Worm (Caenorhabditis elegans) whole organism, L3 larva: Measurements from ENCODE around the gene ssu-2.
A peak's percentile ranks its signal among the peaks of the same experiment; 100 is the strongest.

Source experiments
- R02D3.7 ChIP-seq: fragments of 150-350 bp; optimal IDR thresholded peaks from 2 replicates; lab custom pipeline; 2014; ENCODE audit warnings: missing biosample characterization, missing genetic modification characterization
- ZK546.5 ChIP-seq: sonication (generic microtip); optimal IDR thresholded peaks from 2 replicates; lab custom pipeline; 2017; ENCODE audit warnings: missing biosample characterization, missing genetic modification characterization
- aly-2 ChIP-seq: fragments of 150-350 bp; optimal IDR thresholded peaks from 2 replicates; lab custom pipeline; 2014; ENCODE audit warnings: missing biosample characterization, missing genetic modification characterization
- ama-1 ChIP-seq: fragments of 150-350 bp; optimal IDR thresholded peaks from 2 replicates; lab custom pipeline; 2018
- ceh-16 ChIP-seq: sonication (generic microtip); optimal IDR thresholded peaks from 2 replicates; lab custom pipeline; 2017; ENCODE audit warnings: missing biosample characterization, missing genetic modification characterization
- ceh-28 ChIP-seq: fragments of 150-350 bp; optimal IDR thresholded peaks from 2 replicates; lab custom pipeline; 2014; ENCODE audit warnings: missing biosample characterization, missing genetic modification reagents, missing genetic modification characterization
- ceh-82 ChIP-seq: fragments of 150-350 bp; optimal IDR thresholded peaks from 2 replicates; lab custom pipeline; 2014; ENCODE audit warnings: missing biosample characterization, missing genetic modification characterization
- ceh-9 ChIP-seq: sonication (generic microtip); optimal IDR thresholded peaks from 2 replicates; lab custom pipeline; 2018; ENCODE audit warnings: missing biosample characterization, missing genetic modification characterization
- daf-12 ChIP-seq: fragments of 150-350 bp; optimal IDR thresholded peaks from 2 replicates; lab custom pipeline; 2014; ENCODE audit warnings: missing biosample characterization, missing genetic modification reagents, missing genetic modification characterization
- egl-27 ChIP-seq: sonication (generic microtip); optimal IDR thresholded peaks from 4 replicates; lab custom pipeline; 2017; ENCODE audit warnings: missing biosample characterization, missing genetic modification reagents, missing genetic modification characterization
- egl-5 ChIP-seq: fragments of 150-350 bp; optimal IDR thresholded peaks from 2 replicates; lab custom pipeline; 2017; ENCODE audit warnings: missing biosample characterization, missing genetic modification reagents, missing genetic modification characterization, inconsistent platforms
- elt-1 ChIP-seq: fragments of 150-350 bp; optimal IDR thresholded peaks from 2 replicates; lab custom pipeline; 2014; ENCODE audit warnings: missing biosample characterization, missing genetic modification characterization
- elt-2 ChIP-seq: sonication (generic microtip); optimal IDR thresholded peaks from 2 replicates; lab custom pipeline; 2016; ENCODE audit warnings: missing genetic modification reagents, mild to moderate bottlenecking, missing genetic modification characterization, missing compliant biosample characterization
- elt-3 ChIP-seq, 3 experiments: fragments of 150-350 bp in 1 of 3; sonication (generic microtip) in 2 of 3; optimal IDR thresholded peaks; 2 replicates in 2 of 3; 4 replicates in 1 of 3; lab custom pipeline; 2014 to 2017; ENCODE audit warnings: missing biosample characterization in 3 of 3, missing genetic modification characterization in 3 of 3
- fkh-10 ChIP-seq: sonication (generic microtip); optimal IDR thresholded peaks from 2 replicates; lab custom pipeline; 2017; ENCODE audit warnings: missing biosample characterization, missing genetic modification reagents, missing genetic modification characterization
- fkh-2 ChIP-seq: fragments of 150-350 bp; optimal IDR thresholded peaks from 2 replicates; lab custom pipeline; 2014; ENCODE audit warnings: missing biosample characterization, missing genetic modification reagents, missing genetic modification characterization
- fos-1 ChIP-seq: fragments of 150-350 bp; optimal IDR thresholded peaks from 2 replicates; lab custom pipeline; 2014; ENCODE audit warnings: missing biosample characterization, missing genetic modification characterization
- hmg-11 ChIP-seq: sonication (generic microtip); optimal IDR thresholded peaks from 2 replicates; lab custom pipeline; 2016; ENCODE audit warnings: missing genetic modification characterization, missing compliant biosample characterization
- jun-1 ChIP-seq: fragments of 150-350 bp; optimal IDR thresholded peaks from 2 replicates; lab custom pipeline; 2014; ENCODE audit warnings: missing biosample characterization, missing genetic modification reagents, missing genetic modification characterization
- lin-15B ChIP-seq: fragments of 150-350 bp; optimal IDR thresholded peaks from 2 replicates; lab custom pipeline; 2014; ENCODE audit warnings: missing biosample characterization, missing genetic modification characterization
- lin-39 ChIP-seq: fragments of 150-350 bp; optimal IDR thresholded peaks from 2 replicates; lab custom pipeline; 2018; ENCODE audit warnings: missing biosample characterization, missing genetic modification reagents, missing genetic modification characterization
- lsy-12 ChIP-seq: sonication (generic microtip); optimal IDR thresholded peaks from 2 replicates; lab custom pipeline; 2016; ENCODE audit warnings: mild to moderate bottlenecking, missing genetic modification characterization, missing compliant biosample characterization
- mdl-1 ChIP-seq: fragments of 150-350 bp; optimal IDR thresholded peaks from 2 replicates; lab custom pipeline; 2014; ENCODE audit warnings: missing biosample characterization, missing genetic modification characterization
- mml-1 ChIP-seq: fragments of 150-350 bp; sonication (generic microtip); optimal IDR thresholded peaks from 3 replicates; lab custom pipeline; 2014; ENCODE audit warnings: missing biosample characterization, missing genetic modification characterization
- nfya-1 ChIP-seq: sonication (generic microtip); optimal IDR thresholded peaks from 2 replicates; lab custom pipeline; 2017; ENCODE audit warnings: missing genetic modification characterization, mild to moderate bottlenecking, missing compliant biosample characterization, antibody characterized with exemption, moderate library complexity; ENCODE audit not compliant: insufficient read depth
- nhr-11 ChIP-seq: fragments of 150-350 bp; optimal IDR thresholded peaks from 2 replicates; lab custom pipeline; 2014; ENCODE audit warnings: missing biosample characterization, missing genetic modification characterization
- nhr-12 ChIP-seq: fragments of 150-350 bp; optimal IDR thresholded peaks from 2 replicates; lab custom pipeline; 2014; ENCODE audit warnings: missing biosample characterization, missing genetic modification characterization
- nhr-23 ChIP-seq: fragments of 150-350 bp; optimal IDR thresholded peaks from 2 replicates; lab custom pipeline; 2014; ENCODE audit warnings: missing biosample characterization, missing genetic modification reagents, missing genetic modification characterization
- nhr-28 ChIP-seq: fragments of 150-350 bp; optimal IDR thresholded peaks from 2 replicates; lab custom pipeline; 2014; ENCODE audit warnings: missing biosample characterization, missing genetic modification characterization
- nhr-43 ChIP-seq: sonication (generic microtip); optimal IDR thresholded peaks from 2 replicates; lab custom pipeline; 2016; ENCODE audit warnings: mild to moderate bottlenecking, missing genetic modification characterization, missing compliant biosample characterization; ENCODE audit not compliant: poor library complexity, severe bottlenecking
- nhr-67 ChIP-seq: fragments of 150-350 bp; optimal IDR thresholded peaks from 2 replicates; lab custom pipeline; 2014; ENCODE audit warnings: missing biosample characterization, missing genetic modification characterization
- nhr-76 ChIP-seq: fragments of 150-350 bp; sonication (generic microtip); optimal IDR thresholded peaks from 5 replicates; lab custom pipeline; 2014; ENCODE audit warnings: missing biosample characterization, missing genetic modification characterization
- nhr-77 ChIP-seq: fragments of 150-350 bp; optimal IDR thresholded peaks from 2 replicates; lab custom pipeline; 2014; ENCODE audit warnings: missing biosample characterization, missing genetic modification characterization
- pha-4 ChIP-seq: fragments of 150-350 bp; optimal IDR thresholded peaks from 2 replicates; lab custom pipeline; 2014; ENCODE audit warnings: missing biosample characterization, missing genetic modification reagents, missing genetic modification characterization
- pqm-1 ChIP-seq: fragments of 150-350 bp; optimal IDR thresholded peaks from 2 replicates; lab custom pipeline; 2017; ENCODE audit warnings: missing biosample characterization, missing genetic modification characterization, inconsistent platforms
- sea-2 ChIP-seq: fragments of 150-350 bp; sonication (generic microtip); optimal IDR thresholded peaks from 4 replicates; lab custom pipeline; 2014; ENCODE audit warnings: missing biosample characterization, missing genetic modification reagents, missing genetic modification characterization
- snpc-4 ChIP-seq: fragments of 150-350 bp; optimal IDR thresholded peaks from 2 replicates; lab custom pipeline; 2014; ENCODE audit warnings: missing biosample characterization, missing genetic modification characterization
- tbx-2 ChIP-seq: sonication (generic microtip); optimal IDR thresholded peaks from 2 replicates; lab custom pipeline; 2016; ENCODE audit warnings: mild to moderate bottlenecking, missing genetic modification characterization, missing compliant biosample characterization
- unc-39 ChIP-seq: sonication (generic microtip); optimal IDR thresholded peaks from 4 replicates; lab custom pipeline; 2017; ENCODE audit warnings: missing biosample characterization, missing genetic modification characterization
- zag-1 ChIP-seq: fragments of 150-350 bp; optimal IDR thresholded peaks from 2 replicates; lab custom pipeline; 2014; ENCODE audit warnings: missing biosample characterization, missing genetic modification characterization
- ztf-4 ChIP-seq: fragments of 150-350 bp; optimal IDR thresholded peaks from 2 replicates; lab custom pipeline; 2014; ENCODE audit warnings: missing biosample characterization, missing genetic modification characterization

Gene ssu-2

ce11 chrIV:14361189-14361588 lies at the start of gene ssu-2:
Gene ssu-2 (plus strand): TSS chrIV:14361247.
- no peak for TF ChIP-seq ZK546.5 (tag; lab: Kevin White, UChicago)
- TF ChIP-seq, all 47 proteins: peak for 0

DNA sequence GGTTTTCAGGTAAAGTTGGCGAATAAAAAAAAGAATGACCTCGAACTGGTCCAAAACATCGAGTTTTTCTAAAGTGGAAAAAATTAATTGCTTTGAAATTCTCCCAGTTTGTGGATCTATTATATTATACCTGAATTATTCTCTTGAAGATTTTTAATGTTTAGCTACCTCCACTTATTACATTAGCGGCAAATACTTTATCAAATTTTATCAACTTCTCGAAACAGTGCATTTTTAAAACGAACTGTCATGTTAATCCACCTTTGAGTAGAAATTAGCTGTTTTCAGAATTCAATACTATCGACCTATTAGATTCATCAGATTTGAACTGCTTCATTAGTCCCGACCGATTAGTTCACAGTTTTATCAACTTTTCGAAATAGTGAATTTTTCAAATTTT lies 43.0 kb upstream of the ssu-2 start:
- TF ChIP-seq nfya-1 (tag; lab: Kevin White, UChicago) (no peak), nhr-67 (tag; lab: Kevin White, UChicago) (no peak), R02D3.7 (no peak), fkh-10 (GFP tag; lab: Kevin White, UChicago) (no peak), ztf-4 (tag; lab: Kevin White, UChicago) (no peak), ceh-82 (tag; lab: Kevin White, UChicago) (no peak), lin-15B (tag; lab: Kevin White, UChicago) (no peak), jun-1 (tag; lab: Kevin White, UChicago) (no peak), mdl-1 (tag; lab: Kevin White, UChicago) (no peak), lsy-12 (tag; lab: Kevin White, UChicago) (no peak), elt-2 (tag; lab: Kevin White, UChicago) (no peak)

DNA sequence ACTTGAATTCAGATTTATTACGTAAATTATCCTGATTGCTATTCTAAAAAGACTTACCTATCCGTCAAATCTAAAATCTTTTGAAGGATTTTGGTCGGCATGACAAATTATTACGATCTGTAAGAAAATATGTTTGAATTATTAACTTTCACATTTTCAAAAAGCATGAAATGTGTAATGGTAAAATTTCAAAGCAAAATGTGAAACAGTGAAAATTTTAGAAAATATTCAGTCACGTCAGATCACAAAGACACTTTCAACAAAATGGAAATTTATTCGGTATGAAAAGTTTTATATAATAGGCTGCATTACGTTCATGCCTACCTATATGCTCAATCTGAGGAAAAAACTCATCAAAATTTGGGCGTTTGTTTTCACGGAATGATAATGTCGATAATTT lies 39.4 kb upstream of the ssu-2 start, which contains the start of gene fbxa-126:
fbxa-126 (minus strand) TSS at position 101 of the 400 bp plus-strand sequence.
- TF ChIP-seq jun-1 (tag; lab: Kevin White, UChicago) (no peak), egl-5 (no peak), lsy-12 (tag; lab: Kevin White, UChicago) (no peak), ceh-9 (tag; lab: Kevin White, UChicago) (no peak), lin-39 (tag; lab: Kevin White, UChicago) (no peak), elt-2 (tag; lab: Kevin White, UChicago) (no peak), lin-15B (tag; lab: Kevin White, UChicago) (no peak), nhr-76 (tag; lab: Kevin White, UChicago) (no peak), aly-2 (tag; lab: Kevin White, UChicago) (no peak)

ce11 chrIV:14326283-14326682 lies 34.8 kb upstream of the ssu-2 start, which contains the start of gene fbxa-83:
Gene fbxa-83 (minus strand): TSS chrIV:14326383.
- no peak for TF ChIP-seq R02D3.7
- TF ChIP-seq zag-1 (tag; lab: Kevin White, UChicago) = no peak
- TF ChIP-seq tbx-2 = no peak
- no peak for TF ChIP-seq fkh-2
- no peak for TF ChIP-seq nhr-12 (tag; lab: Kevin White, UChicago)
- TF ChIP-seq nhr-11 (tag; lab: Kevin White, UChicago) = no peak

DNA sequence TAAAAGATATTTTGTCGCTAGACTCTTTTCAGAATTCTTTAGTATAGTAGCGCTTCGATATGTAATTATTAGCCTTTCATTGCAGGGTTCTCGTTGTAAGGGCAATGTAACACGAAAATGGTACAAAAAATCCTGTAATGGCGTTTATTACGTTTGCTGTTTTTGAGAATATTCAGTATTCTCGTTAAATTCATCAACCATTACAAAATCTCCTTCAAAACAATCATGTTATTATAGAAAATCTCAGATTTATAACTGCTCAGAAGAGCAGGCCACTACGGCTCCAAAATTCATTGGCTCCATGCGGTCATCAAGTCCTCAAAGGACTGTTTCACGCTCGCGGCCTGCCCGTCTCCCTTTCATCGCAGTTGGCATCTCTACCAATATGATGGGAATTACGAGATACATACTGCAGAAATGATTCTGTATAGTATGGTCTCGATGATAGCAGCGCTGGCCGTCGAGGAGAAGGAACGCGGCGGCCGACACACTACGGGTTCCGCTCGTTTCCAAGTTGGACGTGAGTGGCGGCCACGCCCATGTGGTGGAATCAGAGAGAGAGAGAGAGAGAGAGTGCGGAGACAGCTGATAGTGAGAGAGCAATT lies 34.3 kb upstream of the ssu-2 start:
- TF ChIP-seq lsy-12 (tag; lab: Kevin White, UChicago) = peak; percentile 62
- no peak for TF ChIP-seq elt-3 (tag; optimal IDR thresholded peaks at IDR 0.05; lab: Kevin White, UChicago)
- TF ChIP-seq elt-2 (tag; lab: Kevin White, UChicago) = peak; percentile 83
- no peak for TF ChIP-seq ztf-4 (tag; lab: Kevin White, UChicago)
- TF ChIP-seq nfya-1 (tag; lab: Kevin White, UChicago) = no peak
- TF ChIP-seq mml-1 (tag; lab: Kevin White, UChicago) = no peak
- TF ChIP-seq nhr-12 (tag; lab: Kevin White, UChicago) = no peak
- no peak for TF ChIP-seq fos-1 (tag; lab: Kevin White, UChicago)
- TF ChIP-seq fkh-2 = no peak
- no peak for TF ChIP-seq egl-5
- TF ChIP-seq daf-12 (tag; lab: Kevin White, UChicago) = no peak
- no peak for TF ChIP-seq nhr-11 (tag; lab: Kevin White, UChicago)
- peak; percentile 37 for TF ChIP-seq nhr-23 (tag; lab: Kevin White, UChicago)
- TF ChIP-seq nhr-28 (tag; lab: Kevin White, UChicago) = no peak
- TF ChIP-seq pha-4 (tag; lab: Kevin White, UChicago) = no peak
- no peak for TF ChIP-seq zag-1 (tag; lab: Kevin White, UChicago)
- no peak for TF ChIP-seq elt-1 (tag; lab: Kevin White, UChicago)
- TF ChIP-seq aly-2 (tag; lab: Kevin White, UChicago) = no peak
- TF ChIP-seq fkh-10 (GFP tag; lab: Kevin White, UChicago) = no peak
- peak; percentile 99 for TF ChIP-seq snpc-4 (tag; lab: Kevin White, UChicago)
- TF ChIP-seq jun-1 (tag; lab: Kevin White, UChicago) = no peak
- TF ChIP-seq hmg-11 (tag; lab: Kevin White, UChicago) = peak; percentile 38
- peak; percentile 29 for TF ChIP-seq lin-39 (tag; lab: Kevin White, UChicago)
- TF ChIP-seq egl-27 (tag; lab: Kevin White, UChicago) = no peak
- peak; percentile 76 for TF ChIP-seq ama-1 (lab: Kevin White, UChicago)
- peak; percentile 26 for TF ChIP-seq lin-15B (tag; lab: Kevin White, UChicago)
- TF ChIP-seq ZK546.5 (tag; lab: Kevin White, UChicago) = no peak
- no peak for TF ChIP-seq mdl-1 (tag; lab: Kevin White, UChicago)
- no peak for TF ChIP-seq ceh-82 (tag; lab: Kevin White, UChicago)
- TF ChIP-seq pqm-1 (tag; lab: Kevin White, UChicago) = peak; percentile 29
- no peak for TF ChIP-seq ceh-28 (tag; lab: Kevin White, UChicago)
- TF ChIP-seq ceh-16 (tag; lab: Kevin White, UChicago) = no peak
- TF ChIP-seq nhr-67 (tag; lab: Kevin White, UChicago) = no peak
- peak; percentile 31 for TF ChIP-seq tbx-2
- peak; percentile 60 for TF ChIP-seq nhr-43
- no peak for TF ChIP-seq nhr-77 (tag; lab: Kevin White, UChicago)
- TF ChIP-seq sea-2 (GFP tag; lab: Kevin White, UChicago) = no peak
- TF ChIP-seq unc-39 (tag; lab: Kevin White, UChicago) = no peak
